Worm (Caenorhabditis elegans) whole organism, young adult: Measurements from ENCODE around the gene paa-1.

ENCODE experiments used
- B0019.2 ChIP-seq: fragments of 200-800 bp; sonication (Bioruptor generic); conservative IDR thresholded peaks from 2 replicates; pipeline ENCODE4 v1.3.6; 2022; ENCODE audit warnings: missing genetic modification reagents, missing genetic modification characterization, missing compliant biosample characterization
- D2030.7 ChIP-seq: fragments of 200-800 bp; sonication (Bioruptor generic); IDR thresholded peaks from 2 replicates; pipeline ENCODE4 v1.3.6; 2022; ENCODE audit warnings: missing genetic modification reagents, missing genetic modification characterization, missing compliant biosample characterization
- F22D6.2 ChIP-seq: sonication (generic microtip); optimal IDR thresholded peaks from 2 replicates; lab custom pipeline; 2016; ENCODE audit warnings: mild to moderate bottlenecking, missing genetic modification characterization, missing compliant biosample characterization
- F33H1.4 ChIP-seq: fragments of 200-800 bp; sonication (Bioruptor generic); IDR thresholded peaks from 2 replicates; pipeline ENCODE4 v1.3.6; 2022; ENCODE audit warnings: missing genetic modification reagents, missing genetic modification characterization, missing compliant biosample characterization
- F39B2.1 ChIP-seq: fragments of 200-800 bp; sonication (Bioruptor generic); IDR thresholded peaks from 2 replicates; pipeline ENCODE4 v1.3.6; 2022; ENCODE audit warnings: missing genetic modification reagents, missing genetic modification characterization, missing compliant biosample characterization
- F49E8.2 ChIP-seq: sonication (generic microtip); optimal IDR thresholded peaks from 3 replicates; lab custom pipeline; 2017; ENCODE audit warnings: missing genetic modification characterization, mild to moderate bottlenecking, missing compliant biosample characterization, antibody characterized with exemption, moderate library complexity; ENCODE audit not compliant: insufficient read depth
- F52B5.7 ChIP-seq: sonication (generic microtip); optimal IDR thresholded peaks from 2 replicates; lab custom pipeline; 2016; ENCODE audit warnings: mild to moderate bottlenecking, missing genetic modification characterization, missing compliant biosample characterization
- F55B11.4 ChIP-seq: sonication (generic microtip); optimal IDR thresholded peaks from 2 replicates; lab custom pipeline; 2016; ENCODE audit warnings: missing compliant biosample characterization, missing genetic modification characterization, borderline replicate concordance; ENCODE audit not compliant: insufficient read depth
- K12H6.12 ChIP-seq: fragments of 200-800 bp; sonication (Bioruptor generic); optimal IDR thresholded peaks from 2 replicates; lab custom pipeline; 2018; ENCODE audit warnings: mild to moderate bottlenecking, missing genetic modification characterization, missing compliant biosample characterization
- Y53F4B.3 ChIP-seq: fragments of 200-800 bp; sonication (Bioruptor generic); IDR thresholded peaks from 2 replicates; pipeline ENCODE4 v1.3.6; 2022; ENCODE audit warnings: missing genetic modification reagents, missing genetic modification characterization, missing compliant biosample characterization
- Y53G8AR.9 ChIP-seq: fragments of 200-800 bp; sonication (Bioruptor generic); conservative IDR thresholded peaks from 2 replicates; pipeline ENCODE4 v1.3.6; 2022; ENCODE audit warnings: missing genetic modification reagents, missing genetic modification characterization, missing compliant biosample characterization
- Y56A3A.18 ChIP-seq: fragments of 200-800 bp; sonication (Bioruptor generic); IDR thresholded peaks from 2 replicates; pipeline ENCODE4 v1.3.6; 2022; ENCODE audit warnings: missing genetic modification reagents, missing genetic modification characterization, missing compliant biosample characterization
- Y67H2A.10 ChIP-seq: fragments of 200-800 bp; sonication (Bioruptor generic); conservative IDR thresholded peaks from 2 replicates; pipeline ENCODE4 v1.3.6; 2022; ENCODE audit warnings: missing genetic modification reagents, missing genetic modification characterization, missing compliant biosample characterization
- akir-1 ChIP-seq: fragments of 200-800 bp; sonication (Bioruptor generic); optimal IDR thresholded peaks from 2 replicates; lab custom pipeline; 2018; ENCODE audit warnings: mild to moderate bottlenecking, missing genetic modification characterization, moderate library complexity, missing compliant biosample characterization
- aptf-2 ChIP-seq: fragments of 200-800 bp; sonication (Bioruptor generic); conservative IDR thresholded peaks from 2 replicates; pipeline ENCODE4 v1.3.6; 2022; ENCODE audit warnings: missing genetic modification reagents, missing genetic modification characterization, missing compliant biosample characterization
- atf-7 ChIP-seq: sonication (generic microtip); optimal IDR thresholded peaks from 2 replicates; lab custom pipeline; 2017; ENCODE audit warnings: mild to moderate bottlenecking, missing genetic modification characterization, missing compliant biosample characterization
- athp-1 ChIP-seq: sonication (generic microtip); optimal IDR thresholded peaks from 2 replicates; lab custom pipeline; 2017; ENCODE audit warnings: mild to moderate bottlenecking, missing genetic modification characterization, missing compliant biosample characterization
- attf-5 ChIP-seq: fragments of 200-800 bp; sonication (Bioruptor generic); optimal IDR thresholded peaks from 2 replicates; lab custom pipeline; 2018; ENCODE audit warnings: mild to moderate bottlenecking, missing genetic modification characterization, missing compliant biosample characterization
- ceh-79 ChIP-seq: sonication (generic microtip); optimal IDR thresholded peaks from 2 replicates; lab custom pipeline; 2017; ENCODE audit warnings: mild to moderate bottlenecking, missing genetic modification characterization, missing compliant biosample characterization
- dpff-1 ChIP-seq: sonication (generic microtip); optimal IDR thresholded peaks from 2 replicates; lab custom pipeline; 2017; ENCODE audit warnings: mild to moderate bottlenecking, missing genetic modification characterization, missing compliant biosample characterization
- egl-44 ChIP-seq: fragments of 200-800 bp; sonication (Bioruptor generic); IDR thresholded peaks from 2 replicates; pipeline ENCODE4 v1.3.6; 2022; ENCODE audit warnings: missing genetic modification reagents, missing genetic modification characterization, missing compliant biosample characterization
- egrh-3 ChIP-seq: fragments of 200-800 bp; sonication (Bioruptor generic); IDR thresholded peaks from 2 replicates; pipeline ENCODE4 v1.3.6; 2022; ENCODE audit warnings: missing genetic modification reagents, missing genetic modification characterization, missing compliant biosample characterization
- ets-4 ChIP-seq: fragments of 200-800 bp; sonication (Bioruptor generic); optimal IDR thresholded peaks from 2 replicates; lab custom pipeline; 2018; ENCODE audit warnings: mild to moderate bottlenecking, missing genetic modification characterization, missing compliant biosample characterization
- hlh-26 ChIP-seq: fragments of 200-800 bp; sonication (Bioruptor generic); conservative IDR thresholded peaks from 2 replicates; pipeline ENCODE4 v1.3.6; 2022; ENCODE audit warnings: missing genetic modification reagents, missing genetic modification characterization, missing compliant biosample characterization
- lag-1 ChIP-seq: fragments of 200-800 bp; sonication (Bioruptor generic); IDR thresholded peaks from 2 replicates; pipeline ENCODE4 v1.3.6; 2022; ENCODE audit warnings: missing genetic modification reagents, missing genetic modification characterization, missing compliant biosample characterization
- lin-40 ChIP-seq: sonication (generic microtip); optimal IDR thresholded peaks from 2 replicates; lab custom pipeline; 2016; ENCODE audit warnings: missing genetic modification characterization, mild to moderate bottlenecking, missing compliant biosample characterization, missing genotype, missing genetic modification reagents
- mel-28 ChIP-seq: sonication (generic microtip); optimal IDR thresholded peaks from 2 replicates; lab custom pipeline; 2016; ENCODE audit warnings: borderline replicate concordance, mild to moderate bottlenecking, missing genetic modification characterization, missing compliant biosample characterization
- nfyb-1 ChIP-seq: fragments of 200-800 bp; sonication (Bioruptor generic); IDR thresholded peaks from 2 replicates; pipeline ENCODE4 v1.3.6; 2022; ENCODE audit warnings: missing genetic modification reagents, missing genetic modification characterization, missing compliant biosample characterization
- nhr-120 ChIP-seq: fragments of 200-800 bp; sonication (Bioruptor generic); IDR thresholded peaks from 2 replicates; pipeline ENCODE4 v1.3.6; 2022; ENCODE audit warnings: missing genetic modification characterization, missing compliant biosample characterization
- pbrm-1 ChIP-seq: fragments of 200-800 bp; sonication (Bioruptor generic); IDR thresholded peaks from 2 replicates; pipeline ENCODE4 v1.3.6; 2022; ENCODE audit warnings: missing genetic modification reagents, missing genetic modification characterization, missing compliant biosample characterization
- rcor-1 ChIP-seq: fragments of 200-800 bp; sonication (Bioruptor generic); IDR thresholded peaks from 2 replicates; pipeline ENCODE4 v1.3.6; 2022; ENCODE audit warnings: missing genetic modification reagents, missing genetic modification characterization, missing compliant biosample characterization
- sea-2 ChIP-seq: fragments of 200-800 bp; sonication (Bioruptor generic); IDR thresholded peaks from 2 replicates; pipeline ENCODE4 v1.3.6; 2022; ENCODE audit warnings: missing genetic modification characterization, missing compliant biosample characterization
- xnd-1 ChIP-seq: sonication (generic microtip); optimal IDR thresholded peaks from 2 replicates; lab custom pipeline; 2016; ENCODE audit warnings: missing genotype, missing genetic modification reagents, missing genetic modification characterization, missing compliant biosample characterization
- zfh-2 ChIP-seq: fragments of 200-800 bp; sonication (Bioruptor generic); conservative IDR thresholded peaks from 2 replicates; pipeline ENCODE4 v1.3.6; 2022; ENCODE audit warnings: missing genetic modification reagents, missing genetic modification characterization, missing compliant biosample characterization
- zim-3 ChIP-seq: sonication (generic microtip); optimal IDR thresholded peaks from 2 replicates; lab custom pipeline; 2017; ENCODE audit warnings: mild to moderate bottlenecking, missing genetic modification characterization, moderate library complexity, missing compliant biosample characterization
- ztf-22 ChIP-seq: fragments of 200-800 bp; sonication (Bioruptor generic); optimal IDR thresholded peaks from 2 replicates; lab custom pipeline; 2018; ENCODE audit warnings: mild to moderate bottlenecking, missing genetic modification characterization, moderate library complexity, missing compliant biosample characterization
- ztf-26 ChIP-seq: sonication (generic microtip); optimal IDR thresholded peaks from 2 replicates; lab custom pipeline; 2017; ENCODE audit warnings: missing genetic modification characterization, missing compliant biosample characterization

paa-1 gene

DNA sequence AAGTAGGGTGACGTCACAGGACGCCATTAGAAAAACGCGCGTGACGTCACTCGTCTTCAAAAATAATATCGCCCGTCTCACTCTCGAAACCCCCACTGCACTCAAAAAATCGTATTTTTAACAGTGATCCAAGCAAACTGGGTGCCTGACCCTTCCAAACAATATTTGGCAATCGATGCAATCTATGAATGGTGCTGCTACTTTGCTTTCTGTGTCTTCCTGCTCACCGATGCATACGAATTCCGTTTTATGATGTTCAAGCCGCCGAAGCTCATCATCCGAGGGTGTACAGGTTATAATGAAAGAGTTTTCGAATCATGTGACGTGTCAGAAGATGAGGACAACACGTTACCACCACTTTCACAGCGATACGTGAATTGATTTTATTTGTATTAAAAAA is 42.9 kb upstream of the paa-1 start, which contains the start of gene W03A5.1:
TSS of gene W03A5.1 (plus strand) at position 301 of the 400 bp plus-strand sequence.
- TF ChIP-seq zim-3 (tag; lab: Kevin White, UChicago) (no peak), akir-1 (no peak), K12H6.12 (tag; lab: Kevin White, UChicago) (no peak), Y53F4B.3 (GFP tag; lab: Robert Waterston, UW) (no peak), ztf-26 (no peak), lin-40 (tag; lab: Kevin White, UChicago) (no peak)

- TF ChIP-seq egrh-3 (GFP tag; lab: Robert Waterston, UW) (peak; percentile 64; the same call in 1 of the 2 replicates), dpff-1 (tag; lab: Kevin White, UChicago) (no peak), F39B2.1 (GFP tag; lab: Robert Waterston, UW) (no peak), atf-7 (tag; lab: Kevin White, UChicago) (no peak), zfh-2 (GFP tag; lab: Robert Waterston, UW) (peak; percentile 86), F22D6.2 (tag; lab: Kevin White, UChicago) (no peak)
Measured at ce11 chrIII:5413680-5414079, 36.9 kb upstream of the paa-1 start, which contains the start of gene grl-22. TSS of gene grl-22 (minus strand) at chrIII:5414011.

DNA sequence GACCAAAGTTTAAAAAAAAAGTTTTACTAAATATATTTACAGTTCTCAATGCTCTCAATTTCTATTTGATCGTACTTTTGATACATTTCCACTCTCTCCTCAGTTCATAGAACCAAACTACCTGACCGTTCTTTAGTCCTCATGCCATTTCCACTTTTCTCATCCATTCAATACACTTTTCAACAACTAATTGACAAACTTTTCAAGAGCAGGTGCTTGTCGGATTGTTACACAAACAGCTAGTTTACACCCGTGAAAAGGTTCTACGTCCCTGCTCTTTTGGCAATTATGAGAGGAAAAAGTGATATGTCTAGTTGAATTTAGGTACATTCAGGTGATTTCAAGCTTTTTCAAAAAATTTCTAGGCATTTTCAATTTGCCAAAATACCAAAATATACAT is 32.6 kb upstream of the paa-1 start:
- no peak for TF ChIP-seq Y53G8AR.9 (GFP tag; lab: Robert Waterston, UW)
- TF ChIP-seq pbrm-1 (GFP tag; lab: Robert Waterston, UW) = no peak
- no peak for TF ChIP-seq ceh-79
- no peak for TF ChIP-seq dpff-1 (tag; lab: Kevin White, UChicago)
- TF ChIP-seq F55B11.4 (tag; lab: Kevin White, UChicago) = no peak
- TF ChIP-seq attf-5 (GFP tag; lab: Kevin White, UChicago) = no peak
- no peak for TF ChIP-seq egl-44 (GFP tag; lab: Robert Waterston, UW)
- TF ChIP-seq xnd-1 = no peak
- no peak for TF ChIP-seq rcor-1 (GFP tag; lab: Robert Waterston, UW)
- TF ChIP-seq Y56A3A.18 (GFP tag; lab: Robert Waterston, UW) = no peak
- TF ChIP-seq nfyb-1 = no peak
- TF ChIP-seq Y67H2A.10 = no peak
- TF ChIP-seq mel-28 (tag; lab: Kevin White, UChicago) = no peak
- no peak for TF ChIP-seq ets-4 (GFP tag; lab: Kevin White, UChicago)

DNA sequence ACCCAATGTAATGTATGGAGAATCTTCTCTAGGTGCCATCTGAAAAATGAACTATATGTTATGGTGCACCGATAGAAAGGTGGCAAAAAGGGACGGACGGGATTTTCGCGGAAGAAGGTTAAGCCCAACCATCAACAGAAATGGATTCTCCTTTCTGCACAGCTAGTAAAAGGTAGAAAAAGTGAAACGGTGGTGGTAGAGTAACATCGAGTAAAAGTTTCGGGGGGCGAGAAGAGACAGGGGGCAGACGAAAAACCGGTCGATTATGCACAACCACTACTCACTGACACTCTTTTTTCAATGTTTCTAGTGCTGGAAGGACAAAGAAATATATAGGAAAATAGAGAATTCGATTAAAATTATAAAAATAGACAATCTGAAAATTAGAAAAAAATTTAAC is 31.0 kb upstream of the paa-1 start:
- TF ChIP-seq B0019.2 (GFP tag; lab: Robert Waterston, UW) (no peak), D2030.7 (GFP tag; lab: Robert Waterston, UW) (no peak), Y56A3A.18 (GFP tag; lab: Robert Waterston, UW) (no peak), athp-1 (tag; lab: Kevin White, UChicago) (no peak), lin-40 (tag; lab: Kevin White, UChicago) (no peak), nhr-120 (GFP tag; lab: Robert Waterston, UW) (no peak), atf-7 (tag; lab: Kevin White, UChicago) (no peak), F33H1.4 (GFP tag; lab: Robert Waterston, UW) (no peak), hlh-26 (GFP tag; lab: Robert Waterston, UW) (no peak), rcor-1 (GFP tag; lab: Robert Waterston, UW) (no peak), F39B2.1 (GFP tag; lab: Robert Waterston, UW) (no peak), F49E8.2 (tag; lab: Kevin White, UChicago) (no peak), aptf-2 (GFP tag; lab: Robert Waterston, UW) (no peak), F52B5.7 (tag; lab: Kevin White, UChicago) (no peak), lag-1 (no peak), Y53G8AR.9 (GFP tag; lab: Robert Waterston, UW) (no peak), sea-2 (GFP tag; lab: Robert Waterston, UW) (no peak), ztf-22 (GFP tag; lab: Kevin White, UChicago) (no peak)
- TF ChIP-seq, all 124 proteins: peak for 0
